Worm (Caenorhabditis elegans): ENCODE results near the gene F39D8.3.

Gene F39D8.3

ce11 chrX:15381486-15381885, 39.3 kb upstream of the F39D8.3 start:
- TF ChIP-seq nhr-12 (tag; optimal IDR thresholded peaks at IDR 0.05) (no peak), lin-14 (GFP tag; optimal IDR thresholded peaks at IDR 0.05) (peak; percentile 76), fkh-10 (GFP tag; optimal IDR thresholded peaks at IDR 0.05) (peak; percentile 57)

DNA sequence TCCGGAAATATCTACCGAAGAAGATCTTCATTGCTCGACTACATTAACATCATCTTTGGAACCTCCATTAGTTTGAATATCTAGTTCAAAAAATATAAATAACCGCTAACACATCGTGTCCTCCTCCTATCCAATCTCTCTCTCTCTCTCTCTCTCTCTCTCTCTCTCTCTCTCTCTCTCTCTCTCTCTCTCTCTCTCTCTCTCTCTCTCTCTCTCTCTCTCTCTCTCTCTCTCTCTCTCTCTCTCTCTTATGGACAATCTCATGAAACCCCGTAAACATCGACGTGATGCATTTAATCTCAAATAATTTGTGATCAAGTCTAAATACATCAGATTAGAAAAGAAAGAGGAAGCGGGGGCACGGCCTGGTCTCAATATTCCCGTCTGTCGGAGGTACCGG, 38.5 kb upstream of the F39D8.3 start:
- TF ChIP-seq grh-1 (GFP tag; IDR thresholded peaks at IDR 0.05) (no peak), nhr-77 (tag; optimal IDR thresholded peaks at IDR 0.05) (no peak), nhr-20 (tag; optimal IDR thresholded peaks at IDR 0.05) (no peak), blmp-1 (tag; optimal IDR thresholded peaks at IDR 0.05) (peak; percentile 33), nhr-85 (tag) (peak; percentile 19), lir-3 (tag; optimal IDR thresholded peaks at IDR 0.05; ENCODE audit: poor library complexity) (no peak), C34B4.2 (tag; optimal IDR thresholded peaks at IDR 0.05) (no peak), ets-5 (GFP tag; IDR thresholded peaks at IDR 0.05) (no peak), unc-98 (GFP tag; IDR thresholded peaks at IDR 0.05) (no peak), mep-1 (tag; optimal IDR thresholded peaks at IDR 0.05) (peak; percentile 2), zip-4 (GFP tag; optimal IDR thresholded peaks at IDR 0.05) (no peak), egl-13 (tag; optimal IDR thresholded peaks at IDR 0.05) (no peak), sup-37 (GFP tag; optimal IDR thresholded peaks at IDR 0.05) (no peak), pax-3 (tag; optimal IDR thresholded peaks at IDR 0.05) (peak; percentile 25), xbp-1 (tag; optimal IDR thresholded peaks at IDR 0.05) (no peak), dsc-1 (tag; optimal IDR thresholded peaks at IDR 0.05) (no peak), lin-14 (GFP tag; optimal IDR thresholded peaks at IDR 0.05) (peak; percentile 10), efl-1 (optimal IDR thresholded peaks at IDR 0.05) (peak; percentile 13 to 14), efl-1 (GFP tag; optimal IDR thresholded peaks at IDR 0.05 in 1 of 2) (no peak)

- TF ChIP-seq pax-3 (tag; optimal IDR thresholded peaks at IDR 0.05) (no peak), C34B4.2 (tag; optimal IDR thresholded peaks at IDR 0.05) (no peak), xbp-1 (tag; optimal IDR thresholded peaks at IDR 0.05) (no peak), lin-35 (GFP tag; optimal IDR thresholded peaks at IDR 0.05) (no peak), tlp-1 (tag; optimal IDR thresholded peaks at IDR 0.05) (no peak), ceh-82 (tag; optimal IDR thresholded peaks at IDR 0.05) (peak in 1 of 3 experiments; percentile 22), rnt-1 (tag; optimal IDR thresholded peaks at IDR 0.05) (peak; percentile 35), lsy-2 (tag; optimal IDR thresholded peaks at IDR 0.05) (peak in 1 of 2 experiments; percentile 12), nhr-19 (GFP tag; conservative IDR thresholded peaks at IDR 0.05) (no peak), efl-3 (GFP tag; optimal IDR thresholded peaks at IDR 0.05) (no peak), lin-14 (GFP tag; optimal IDR thresholded peaks at IDR 0.05) (peak; percentile 62), grh-1 (GFP tag; IDR thresholded peaks at IDR 0.05) (no peak), ceh-8 (GFP tag; optimal IDR thresholded peaks at IDR 0.05) (no peak), unc-130 (tag; optimal IDR thresholded peaks at IDR 0.05) (peak; percentile 30), C16A3.4 (tag; optimal IDR thresholded peaks at IDR 0.05) (no peak), elt-2 (tag; optimal IDR thresholded peaks at IDR 0.05) (peak; percentile 35), ceh-90 (tag; optimal IDR thresholded peaks at IDR 0.05) (no peak), aly-2 (tag; optimal IDR thresholded peaks at IDR 0.05) (no peak), C04F5.9 (tag; optimal IDR thresholded peaks at IDR 0.05) (no peak), skn-1 (tag; optimal IDR thresholded peaks at IDR 0.05) (no peak), nhr-71 (tag; optimal IDR thresholded peaks at IDR 0.05) (peak; percentile 33), fkh-8 (tag; optimal IDR thresholded peaks at IDR 0.05) (no peak)
These were observed 37.9 kb upstream of the F39D8.3 start for ce11 chrX:15382914-15383313.

- TF ChIP-seq efl-1 (optimal IDR thresholded peaks at IDR 0.05) (no peak), efl-1 (GFP tag; optimal IDR thresholded peaks at IDR 0.05 in 1 of 2) (peak in 1 of 2 experiments; percentile 31), egl-27 (tag; optimal IDR thresholded peaks at IDR 0.05) (no peak), snu-23 (GFP tag; optimal IDR thresholded peaks at IDR 0.05) (peak; percentile 26), unc-62 (GFP tag; optimal IDR thresholded peaks at IDR 0.05) (no peak), tlp-1 (tag; optimal IDR thresholded peaks at IDR 0.05) (no peak), nhr-19 (GFP tag; conservative IDR thresholded peaks at IDR 0.05) (no peak), lin-14 (GFP tag; optimal IDR thresholded peaks at IDR 0.05) (peak; percentile 55), unc-30 (tag; optimal IDR thresholded peaks at IDR 0.05) (no peak), ets-5 (GFP tag; IDR thresholded peaks at IDR 0.05) (no peak), unc-86 (tag; optimal IDR thresholded peaks at IDR 0.05) (no peak), nhr-71 (tag; optimal IDR thresholded peaks at IDR 0.05) (peak; percentile 68), elt-3 (tag; optimal IDR thresholded peaks at IDR 0.05) (peak in 2 of 6 experiments; percentile 14 to 56), nhr-85 (tag) (peak; percentile 86), blmp-1 (tag; optimal IDR thresholded peaks at IDR 0.05) (peak; percentile 81), nhr-20 (tag; optimal IDR thresholded peaks at IDR 0.05) (peak; percentile 20)
These were observed 36.6 kb upstream of the F39D8.3 start for ce11 chrX:15384090-15384624.
